Worm (Caenorhabditis elegans) whole organism, L4/young adult: Measurements from ENCODE around the gene F25G6.9.

Source experiments
- W03F9.2 ChIP-seq: fragments of 150-350 bp; optimal IDR thresholded peaks from 2 replicates; lab custom pipeline; 2014; ENCODE audit warnings: missing biosample characterization, missing genetic modification characterization
- dao-5 ChIP-seq: sonication (generic microtip); optimal IDR thresholded peaks from 2 replicates; lab custom pipeline; 2016; ENCODE audit warnings: missing genotype, missing genetic modification characterization, moderate library complexity, missing compliant biosample characterization
- him-1 ChIP-seq: sonication (generic microtip); optimal IDR thresholded peaks from 2 replicates; lab custom pipeline; 2016; ENCODE audit warnings: missing genotype, missing genetic modification reagents, missing genetic modification characterization, missing compliant biosample characterization

F25G6.9 gene

DNA sequence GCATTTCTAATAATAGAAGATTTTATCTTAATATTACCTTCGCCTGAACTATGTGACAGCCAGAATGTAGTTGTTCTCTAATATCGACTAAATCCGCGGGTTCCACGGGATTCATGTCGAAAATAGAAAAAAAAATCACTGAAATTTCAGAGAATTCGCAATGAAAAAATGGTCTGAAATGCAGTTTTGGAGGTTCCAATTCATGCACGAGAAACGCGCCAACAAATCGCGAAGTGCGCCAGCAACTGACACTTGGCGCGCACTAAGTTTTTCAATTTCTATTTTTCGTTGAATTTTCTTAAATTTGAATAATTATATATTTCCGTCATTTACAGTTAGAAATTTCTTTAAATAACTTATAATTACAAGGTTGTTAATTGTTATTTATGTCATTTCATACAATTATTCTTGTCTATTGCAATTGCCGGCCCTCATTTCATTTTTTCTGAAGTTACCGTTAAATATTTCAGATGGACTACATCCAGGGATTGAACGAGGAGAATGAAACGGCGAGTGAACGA is at the start of gene F25G6.9, which contains the start of gene symk-1:
TSS of gene F25G6.9 (minus strand) at position 160 of the 521 bp plus-strand sequence.
TSS of gene symk-1 (plus strand) at position 471 of the 521 bp plus-strand sequence.
- TF ChIP-seq dao-5 (tag; lab: Kevin White, UChicago) (no peak), W03F9.2 (tag; lab: Kevin White, UChicago) (peak; percentile 70), him-1 (tag; lab: Kevin White, UChicago) (no peak)

DNA sequence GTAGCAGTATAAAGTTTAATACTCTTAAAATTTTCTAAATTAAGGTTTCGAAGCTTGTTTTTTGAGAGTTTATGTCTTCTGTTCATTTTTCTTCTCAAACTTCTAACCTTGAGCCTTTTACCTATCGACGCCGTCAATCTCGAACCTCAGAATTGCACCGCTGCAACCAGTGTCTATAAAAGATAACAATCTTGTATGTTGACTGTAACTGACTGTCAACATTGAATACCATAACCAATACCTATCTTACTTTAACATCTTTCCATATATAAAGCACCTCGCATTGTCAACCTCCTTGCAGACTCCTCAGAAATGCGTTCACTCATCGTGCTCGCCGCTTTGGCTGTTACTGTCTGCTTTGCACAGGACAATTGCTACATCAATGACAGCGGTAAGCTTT is 48.9 kb upstream of the F25G6.9 start, which contains the start of gene grd-5:
TSS of gene grd-5 (plus strand) at position 295 of the 400 bp plus-strand sequence.
- TF ChIP-seq W03F9.2 (tag; lab: Kevin White, UChicago) (no peak), him-1 (tag; lab: Kevin White, UChicago) (no peak)

DNA sequence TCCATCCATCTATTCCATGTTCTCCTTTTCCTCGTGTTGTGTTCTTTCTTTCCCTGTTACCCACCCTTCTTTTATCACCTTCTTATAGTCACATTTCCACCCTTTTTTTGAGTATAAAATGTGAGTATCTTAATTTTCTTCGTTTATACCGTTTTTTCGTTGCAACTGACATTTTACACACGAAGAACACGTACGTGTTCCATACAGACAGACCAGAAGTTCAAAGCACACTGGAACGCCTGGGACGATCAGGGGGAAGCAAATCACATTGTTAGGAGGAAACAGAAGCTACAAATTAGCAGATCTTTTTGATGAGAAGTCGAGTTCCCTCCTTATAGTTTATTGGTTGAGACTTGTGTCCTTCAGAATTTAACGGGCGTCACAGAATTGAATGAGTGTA is 45.9 kb upstream of the F25G6.9 start:
- TF ChIP-seq him-1 (tag; lab: Kevin White, UChicago), result no peak
- no peak for TF ChIP-seq dao-5 (tag; lab: Kevin White, UChicago)
- TF ChIP-seq W03F9.2 (tag; lab: Kevin White, UChicago), result no peak

DNA sequence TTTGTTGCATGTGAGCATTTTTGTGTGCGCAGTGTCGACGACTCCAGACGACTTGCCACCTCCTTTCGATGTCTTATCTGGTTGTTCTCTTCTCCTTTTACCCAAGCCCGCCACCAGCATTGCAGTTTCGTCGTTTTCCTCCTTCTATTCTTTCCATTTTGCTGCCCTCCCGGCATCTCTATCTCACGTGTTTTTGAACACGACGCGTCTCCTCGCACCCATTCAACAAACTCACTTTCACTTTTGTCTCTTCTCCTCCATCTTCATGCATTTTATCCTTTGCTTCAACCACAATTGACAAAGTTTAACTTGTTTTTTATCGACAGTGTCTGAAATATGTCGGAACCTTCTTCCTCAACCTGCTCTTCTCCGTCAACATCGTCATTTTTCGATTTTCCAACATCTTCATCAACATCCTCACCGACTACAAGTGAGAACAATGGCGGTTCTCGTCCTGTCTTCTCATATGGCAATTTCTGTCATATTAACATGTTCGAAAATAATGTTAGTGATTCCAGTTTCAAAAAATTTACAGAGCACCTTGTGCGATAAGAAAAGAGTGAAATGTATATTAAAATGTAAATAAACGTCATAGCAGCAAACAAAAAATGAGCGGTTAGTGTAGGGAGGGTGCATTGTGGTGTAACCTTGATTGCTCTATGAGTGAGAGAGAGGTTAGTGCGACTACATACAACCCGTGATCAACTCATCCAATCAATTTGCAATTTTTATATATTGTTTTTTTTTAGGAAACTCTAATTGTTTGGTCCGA is 41.0 kb upstream of the F25G6.9 start, which contains the start of gene fip-4:
TSS of gene fip-4 (minus strand) at position 636 of the 772 bp plus-strand sequence.
- TF ChIP-seq him-1 (tag; lab: Kevin White, UChicago) (no peak), dao-5 (tag; lab: Kevin White, UChicago) (no peak), W03F9.2 (tag; lab: Kevin White, UChicago) (no peak)

DNA sequence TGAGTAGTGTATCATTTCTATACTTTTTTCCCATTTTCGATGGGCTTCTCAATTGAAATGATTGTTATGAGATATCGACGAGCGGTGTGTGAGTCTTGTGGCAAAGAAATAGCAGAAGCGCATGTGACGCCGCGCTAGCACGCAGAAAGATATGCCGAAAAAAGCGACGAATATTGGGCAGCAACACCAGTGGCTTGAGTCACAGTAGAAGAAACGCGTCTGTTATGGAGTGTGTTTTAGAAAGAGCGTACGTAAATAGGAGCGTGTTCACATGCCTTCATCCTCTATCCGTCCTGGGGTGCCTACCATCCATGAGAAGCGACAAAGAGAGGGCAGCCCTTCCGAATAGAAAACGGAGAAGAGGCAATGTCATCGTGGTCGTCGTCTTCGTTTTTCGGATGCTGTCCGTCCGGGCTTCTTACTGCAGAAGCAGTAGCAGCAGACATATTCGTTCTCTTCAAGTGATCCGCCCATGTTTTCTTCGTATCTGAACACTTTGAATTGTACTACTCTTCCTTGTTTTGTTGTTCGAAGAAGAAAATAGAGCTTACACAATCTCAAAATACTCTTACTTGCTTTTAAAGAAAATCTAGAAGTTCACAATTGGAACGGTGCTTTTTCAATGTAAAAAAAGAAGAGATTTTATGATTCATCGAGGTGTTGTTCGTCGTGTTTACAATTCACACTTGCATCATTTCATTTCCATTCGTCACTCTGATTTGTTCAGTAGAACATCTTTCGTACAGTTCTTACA is 40.2 kb upstream of the F25G6.9 start:
- TF ChIP-seq W03F9.2 (tag; lab: Kevin White, UChicago), result no peak

DNA sequence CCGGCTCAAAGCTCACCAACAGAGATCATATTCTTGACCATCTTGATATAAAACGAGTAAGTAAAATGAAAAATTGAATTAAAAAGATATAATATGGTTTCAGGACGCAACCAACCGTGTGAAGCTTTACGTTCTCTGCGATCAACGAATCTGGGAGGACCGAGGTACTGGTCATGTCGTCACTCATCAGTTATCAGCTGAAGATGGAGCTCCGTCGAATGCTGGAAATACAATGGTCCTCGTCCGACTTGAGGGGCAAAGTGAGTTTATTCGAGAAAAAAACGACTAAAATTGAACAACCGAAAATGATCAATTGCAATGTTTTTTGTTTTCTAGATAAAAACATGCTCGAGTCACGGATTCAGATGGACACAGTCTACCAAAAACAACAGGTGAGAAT is 38.7 kb upstream of the F25G6.9 start:
- TF ChIP-seq W03F9.2 (tag; lab: Kevin White, UChicago) (no peak), dao-5 (tag; lab: Kevin White, UChicago) (no peak), him-1 (tag; lab: Kevin White, UChicago) (no peak)

DNA sequence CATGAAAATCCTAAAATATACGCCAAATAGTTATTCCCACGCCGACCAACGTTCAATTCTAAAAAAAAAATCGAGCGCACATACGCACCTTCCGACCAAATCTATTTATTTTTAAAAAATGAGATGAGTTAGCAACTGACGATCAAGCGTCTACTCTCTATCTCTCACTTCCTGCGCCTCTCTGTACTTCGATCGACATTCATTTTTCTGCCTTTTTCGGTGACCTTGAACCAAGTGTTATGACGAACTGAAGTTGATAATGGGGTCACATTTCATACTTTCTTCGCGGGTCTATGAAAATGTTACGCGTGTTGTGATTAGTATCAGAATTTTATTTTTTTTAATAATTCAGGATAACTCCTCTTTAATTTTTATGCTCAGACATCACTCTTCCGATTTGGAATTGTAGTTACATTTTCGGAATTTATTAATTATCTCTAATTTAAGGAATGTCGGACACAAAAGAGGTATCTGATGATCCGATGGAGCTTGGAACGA is 37.6 kb upstream of the F25G6.9 start, which contains the start of gene smk-1:
TSS of gene smk-1 (plus strand) at position 448 of the 498 bp plus-strand sequence.
- TF ChIP-seq him-1 (tag; lab: Kevin White, UChicago) (no peak), W03F9.2 (tag; lab: Kevin White, UChicago) (no peak)

DNA sequence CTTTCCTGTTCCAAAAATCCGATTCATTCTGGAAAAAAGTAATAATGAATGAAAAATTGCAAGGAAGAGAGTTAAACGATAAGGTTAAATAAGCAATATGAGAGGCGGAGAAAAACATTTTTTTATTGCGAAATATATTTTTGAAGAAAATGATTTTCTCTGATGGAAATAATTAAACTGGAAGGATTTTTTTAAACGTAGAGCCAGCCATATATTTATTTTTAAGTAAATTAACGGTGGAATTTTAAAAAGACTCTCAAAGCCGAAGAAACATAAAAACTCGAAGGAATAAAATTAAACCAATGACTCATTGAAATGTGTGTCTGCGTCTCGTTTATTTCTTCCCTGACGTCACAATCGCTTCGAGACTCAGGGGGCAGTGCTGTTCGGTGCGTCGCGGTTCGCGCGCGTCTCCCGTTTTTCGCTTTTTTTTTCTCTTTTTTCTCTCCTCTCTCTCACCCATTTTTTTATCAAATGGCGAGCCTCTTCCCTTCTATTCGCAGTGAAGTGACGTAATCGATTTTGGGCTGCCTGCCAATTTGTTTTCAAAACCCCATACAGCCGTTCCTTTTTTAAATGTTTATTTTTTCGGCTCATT is 36.4 kb upstream of the F25G6.9 start, which contains the start of gene vps-60:
TSS of gene vps-60 (minus strand) at position 30 of the 598 bp plus-strand sequence.
- TF ChIP-seq him-1 (tag; lab: Kevin White, UChicago) (peak; percentile 81), dao-5 (tag; lab: Kevin White, UChicago) (no peak), W03F9.2 (tag; lab: Kevin White, UChicago) (peak; percentile 94)

DNA sequence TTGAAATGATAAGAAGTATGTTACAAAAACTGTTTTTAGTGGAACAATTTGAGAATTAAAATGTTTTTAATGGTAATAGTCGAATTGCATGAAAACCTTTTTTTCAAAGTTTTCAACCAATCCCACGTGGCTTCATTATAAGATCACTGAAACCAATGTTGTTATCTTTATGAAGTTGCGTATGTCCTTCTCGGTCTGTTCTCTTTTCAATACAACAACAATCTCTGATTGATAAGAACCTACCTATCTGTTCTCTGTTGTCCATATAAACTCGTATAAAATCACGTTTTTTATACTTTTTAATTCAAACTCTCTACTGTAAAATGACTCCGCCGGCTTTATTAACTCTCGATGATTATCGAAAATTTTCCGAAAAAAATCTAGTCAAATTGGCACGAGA is 33.5 kb upstream of the F25G6.9 start, which contains the start of gene F41E6.5:
TSS of gene F41E6.5 (plus strand) at position 209 of the 400 bp plus-strand sequence.
- TF ChIP-seq dao-5 (tag; lab: Kevin White, UChicago), result no peak
- no peak for TF ChIP-seq him-1 (tag; lab: Kevin White, UChicago)
- TF ChIP-seq W03F9.2 (tag; lab: Kevin White, UChicago), result no peak

DNA sequence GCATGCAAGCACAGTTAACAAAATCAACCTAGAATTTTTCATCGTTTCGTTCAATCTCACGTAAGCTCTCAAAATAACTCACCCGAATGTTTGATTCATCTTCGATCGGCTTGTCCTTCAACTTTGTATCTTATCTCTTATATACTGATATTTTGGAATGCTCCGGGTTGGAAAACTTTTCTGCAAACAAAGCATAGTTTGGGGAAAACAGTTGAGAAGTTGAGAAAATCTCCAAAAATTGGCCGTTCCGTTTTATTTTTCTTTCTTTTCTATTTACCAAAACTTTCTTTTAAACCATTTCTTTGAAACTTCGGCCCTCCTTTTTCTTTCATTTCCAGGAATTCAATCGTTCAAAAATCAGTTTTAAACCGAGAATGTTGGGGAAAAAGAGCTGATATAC is 32.8 kb upstream of the F25G6.9 start, which contains the start of gene F41E6.15:
TSS of gene F41E6.15 (minus strand) at position 101 of the 400 bp plus-strand sequence.
- no peak for TF ChIP-seq dao-5 (tag; lab: Kevin White, UChicago)
- TF ChIP-seq W03F9.2 (tag; lab: Kevin White, UChicago), result no peak
- no peak for TF ChIP-seq him-1 (tag; lab: Kevin White, UChicago)

DNA sequence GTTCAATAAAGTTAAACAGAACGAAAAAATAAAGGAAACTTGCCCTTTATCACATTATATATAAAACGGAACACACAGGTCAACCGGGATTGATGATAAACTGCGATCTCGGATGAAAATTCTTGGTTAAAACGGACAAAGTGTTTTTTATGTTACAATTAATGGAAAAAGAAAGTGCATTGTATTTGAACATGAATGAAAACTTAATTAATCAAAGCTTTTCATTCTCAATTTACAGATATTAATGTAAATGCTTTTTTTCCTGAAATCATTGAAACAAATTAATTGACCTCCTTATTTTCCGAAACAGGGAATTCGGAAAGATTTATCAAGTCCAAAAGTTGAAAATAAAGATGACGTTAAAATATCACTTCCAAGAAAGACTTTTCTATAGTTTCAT is 31.6 kb upstream of the F25G6.9 start, which contains the start of gene F41E6.8:
TSS of gene F41E6.8 (minus strand) at position 101 of the 400 bp plus-strand sequence.
- TF ChIP-seq him-1 (tag; lab: Kevin White, UChicago) (no peak), dao-5 (tag; lab: Kevin White, UChicago) (no peak), W03F9.2 (tag; lab: Kevin White, UChicago) (no peak)

DNA sequence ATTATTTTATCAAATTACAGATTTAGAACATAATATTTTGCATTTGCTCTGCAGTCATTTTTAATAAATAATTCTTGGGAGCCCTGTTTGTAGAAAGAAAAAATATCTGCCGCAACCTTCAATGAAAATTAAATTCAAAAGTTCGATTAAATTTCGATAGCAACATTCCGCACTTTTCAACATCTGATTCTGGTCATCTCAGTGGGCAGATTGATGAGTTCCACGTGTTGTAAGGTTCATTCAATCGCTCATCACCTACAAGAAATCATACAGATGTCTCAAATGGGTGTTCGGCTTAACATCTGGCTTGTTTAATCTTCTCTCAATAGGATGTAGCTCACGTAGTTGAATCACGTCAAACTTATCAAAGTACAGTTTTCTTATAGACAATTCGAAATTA is 30.2 kb upstream of the F25G6.9 start:
- TF ChIP-seq W03F9.2 (tag; lab: Kevin White, UChicago), result no peak
- no peak for TF ChIP-seq dao-5 (tag; lab: Kevin White, UChicago)
- no peak for TF ChIP-seq him-1 (tag; lab: Kevin White, UChicago)
